Worm (Caenorhabditis elegans): ENCODE measurements around the gene sft-1.

DNA sequence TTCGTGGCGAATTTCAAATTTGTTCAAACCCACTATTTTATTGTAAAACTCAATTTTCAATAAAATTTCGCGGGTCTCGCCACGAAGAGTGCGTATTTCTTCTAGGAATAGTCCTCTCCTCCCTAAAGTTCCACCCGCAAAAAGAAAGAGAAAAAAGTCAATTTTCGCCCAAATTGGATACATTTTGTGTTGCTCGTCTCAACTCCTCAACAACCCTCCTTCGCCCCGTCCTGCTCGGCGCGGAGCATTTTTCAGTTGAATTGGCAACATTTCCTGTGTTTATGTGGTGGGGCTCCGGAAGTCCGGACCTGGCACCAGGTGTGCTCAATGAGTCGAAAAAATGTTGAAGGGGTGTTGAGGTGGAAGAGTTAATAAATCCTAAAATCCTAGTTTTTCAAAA lies 51.6 kb downstream of the sft-1 start:
- TF ChIP-seq aly-1 (tag; optimal IDR thresholded peaks at IDR 0.05): no peak
- no peak for TF ChIP-seq ceh-36 (tag; optimal IDR thresholded peaks at IDR 0.05)
- TF ChIP-seq tbx-37 (GFP tag; conservative IDR thresholded peaks at IDR 0.05): no peak
- TF ChIP-seq ets-7 (tag; optimal IDR thresholded peaks at IDR 0.05): no peak
- TF ChIP-seq flt-1 (GFP tag; IDR thresholded peaks at IDR 0.05): no peak
- TF ChIP-seq ama-1 (optimal IDR thresholded peaks at IDR 0.05): no peak
- no peak for TF ChIP-seq sea-1 (GFP tag; conservative IDR thresholded peaks at IDR 0.05)
- no peak for TF ChIP-seq ceh-13 (GFP tag; optimal IDR thresholded peaks at IDR 0.05)
- no peak for TF ChIP-seq scrt-1 (GFP tag; IDR thresholded peaks at IDR 0.05)

Data from whole organism, early embryonic.